Worm (Caenorhabditis elegans) whole organism, early embryonic: ENCODE results near the gene trpa-1.

ENCODE experiments used
- B0310.2 ChIP-seq: sonication (generic microtip); optimal IDR thresholded peaks from 2 replicates; lab custom pipeline; 2016; ENCODE audit warnings: mild to moderate bottlenecking, missing genetic modification characterization, missing compliant biosample characterization
- aly-1 ChIP-seq: sonication (generic microtip); optimal IDR thresholded peaks from 2 replicates; lab custom pipeline; 2016; ENCODE audit warnings: missing genetic modification characterization, missing compliant biosample characterization
- ama-1 ChIP-seq: fragments of 150-350 bp; optimal IDR thresholded peaks from 2 replicates; lab custom pipeline; 2014
- ceh-13 ChIP-seq: fragments of 200-800 bp; sonication (Bioruptor generic); optimal IDR thresholded peaks from 2 replicates; lab custom pipeline; 2018; ENCODE audit warnings: mild to moderate bottlenecking, missing genetic modification characterization, missing compliant biosample characterization
- flt-1 ChIP-seq: fragments of 200-800 bp; sonication (Bioruptor generic); IDR thresholded peaks from 2 replicates; pipeline ENCODE4 v1.3.6; 2022; ENCODE audit warnings: missing genetic modification characterization, missing compliant biosample characterization
- hmg-4 ChIP-seq: fragments of 200-800 bp; sonication (Bioruptor generic); optimal IDR thresholded peaks from 2 replicates; lab custom pipeline; 2018; ENCODE audit warnings: mild to moderate bottlenecking, missing genetic modification characterization, missing compliant biosample characterization
- hnd-1 ChIP-seq: sonication (generic microtip); optimal IDR thresholded peaks from 2 replicates; lab custom pipeline; 2016; ENCODE audit warnings: missing genetic modification characterization, missing compliant biosample characterization
- scrt-1 ChIP-seq: fragments of 200-800 bp; sonication (Bioruptor generic); IDR thresholded peaks from 2 replicates; pipeline ENCODE4 v1.3.6; 2022; ENCODE audit warnings: missing genetic modification characterization, missing compliant biosample characterization
- sea-1 ChIP-seq: fragments of 200-800 bp; sonication (Bioruptor generic); conservative IDR thresholded peaks from 2 replicates; pipeline ENCODE4 v1.3.6; 2022; ENCODE audit warnings: missing genetic modification characterization, missing compliant biosample characterization
- tbx-11 ChIP-seq: fragments of 200-800 bp; sonication (Bioruptor generic); IDR thresholded peaks from 2 replicates; pipeline ENCODE4 v1.3.6; 2022; ENCODE audit warnings: missing genetic modification characterization, missing compliant biosample characterization
- tbx-37 ChIP-seq: fragments of 200-800 bp; sonication (Bioruptor generic); conservative IDR thresholded peaks from 2 replicates; pipeline ENCODE4 v1.3.6; 2022; ENCODE audit warnings: missing genetic modification reagents, missing genetic modification characterization, missing compliant biosample characterization

DNA sequence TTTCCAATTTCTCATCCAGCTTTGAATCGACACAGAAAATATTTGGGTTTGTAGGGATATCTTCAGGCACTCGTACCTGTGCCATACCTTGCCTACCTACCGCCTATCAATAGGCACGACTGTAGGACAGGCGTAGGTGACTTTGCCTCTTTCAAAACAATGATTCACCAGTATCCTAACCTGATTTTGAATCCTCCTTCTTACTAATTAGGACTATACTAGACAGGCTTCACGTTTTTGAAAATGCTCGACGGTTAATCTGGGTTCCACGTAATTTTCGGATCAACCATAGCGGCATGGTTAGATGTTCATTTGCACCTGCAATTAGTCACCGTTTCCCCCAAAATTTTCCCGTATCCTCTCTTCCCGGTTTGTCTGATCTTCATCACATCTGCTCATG, 4.1 kb downstream of the trpa-1 start:
- no peak for TF ChIP-seq B0310.2 (tag; lab: Kevin White, UChicago)
- TF ChIP-seq hmg-4: no peak
- no peak for TF ChIP-seq tbx-37 (GFP tag; lab: Robert Waterston, UW)
- no peak for TF ChIP-seq scrt-1 (GFP tag; lab: Robert Waterston, UW)
- TF ChIP-seq ama-1 (lab: Kevin White, UChicago): no peak
- TF ChIP-seq flt-1 (GFP tag; lab: Robert Waterston, UW): no peak
- TF ChIP-seq tbx-11 (GFP tag; lab: Robert Waterston, UW): no peak
- no peak for TF ChIP-seq sea-1 (GFP tag; lab: Robert Waterston, UW)
- TF ChIP-seq ceh-13 (GFP tag; lab: Kevin White, UChicago): no peak
- no peak for TF ChIP-seq aly-1
- TF ChIP-seq hnd-1 (tag; lab: Kevin White, UChicago): no peak
